Worm (Caenorhabditis elegans) whole organism, L4 larva: ENCODE results near the gene cyp-31A3.

Source experiments
- D1046.2 ChIP-seq: fragments of 200-800 bp; sonication (Bioruptor generic); IDR thresholded peaks from 2 replicates; pipeline ENCODE4 v1.3.6; 2022; ENCODE audit warnings: missing genetic modification characterization, missing compliant biosample characterization
- F10B5.3 ChIP-seq: sonication (generic microtip); optimal IDR thresholded peaks from 2 replicates; lab custom pipeline; 2016; ENCODE audit warnings: mild to moderate bottlenecking, missing genetic modification characterization, missing compliant biosample characterization
- F49E8.2 ChIP-seq: sonication (generic microtip); optimal IDR thresholded peaks from 2 replicates; lab custom pipeline; 2016; ENCODE audit warnings: missing compliant biosample characterization, mild to moderate bottlenecking, missing genetic modification characterization, borderline replicate concordance
- ZK337.2 ChIP-seq: fragments of 200-800 bp; sonication (Bioruptor generic); IDR thresholded peaks from 2 replicates; pipeline ENCODE4 v1.3.6; 2022; ENCODE audit warnings: missing genetic modification reagents, missing genetic modification characterization, missing compliant biosample characterization
- aha-1 ChIP-seq: fragments of 150-350 bp; peaks from one replicate; lab custom pipeline; 2014; ENCODE audit warnings: missing biosample characterization, missing genetic modification characterization
- aly-2 ChIP-seq: sonication (generic microtip); optimal IDR thresholded peaks from 2 replicates; lab custom pipeline; 2018; ENCODE audit warnings: missing biosample characterization, missing genetic modification characterization
- ceh-62 ChIP-seq: sonication (generic microtip); optimal IDR thresholded peaks from 2 replicates; lab custom pipeline; 2017; ENCODE audit warnings: missing biosample characterization, missing genetic modification characterization
- cey-2 ChIP-seq: sonication (generic microtip); optimal IDR thresholded peaks from 3 replicates; lab custom pipeline; 2017; ENCODE audit warnings: missing genetic modification characterization, mild to moderate bottlenecking, missing compliant biosample characterization, antibody characterized with exemption, borderline replicate concordance; ENCODE audit not compliant: insufficient read depth
- ctbp-1 ChIP-seq: fragments of 200-800 bp; sonication (Bioruptor generic); IDR thresholded peaks from 2 replicates; pipeline ENCODE4 v1.3.6; 2022; ENCODE audit warnings: missing genetic modification reagents, missing genetic modification characterization, missing compliant biosample characterization
- daf-16 ChIP-seq, 3 experiments: sonication (generic microtip); optimal IDR thresholded peaks; 2 replicates each; lab custom pipeline; 2016 to 2017; ENCODE audit warnings: missing genetic modification characterization in 3 of 3, missing genetic modification reagents in 3 of 3, mild to moderate bottlenecking in 2 of 3, missing compliant biosample characterization in 2 of 3, missing biosample characterization in 1 of 3, moderate library complexity in 1 of 3
- dmd-8 ChIP-seq: fragments of 200-800 bp; sonication (Bioruptor generic); IDR thresholded peaks from 2 replicates; pipeline ENCODE4 v1.3.6; 2022; ENCODE audit warnings: missing genetic modification characterization, missing compliant biosample characterization
- dpl-1 ChIP-seq: fragments of 150-350 bp; optimal IDR thresholded peaks from 2 replicates; lab custom pipeline; 2014; ENCODE audit warnings: missing biosample characterization, missing genetic modification reagents, missing genetic modification characterization
- duxl-1 ChIP-seq: sonication (generic microtip); optimal IDR thresholded peaks from 2 replicates; lab custom pipeline; 2016; ENCODE audit warnings: mild to moderate bottlenecking, missing genetic modification characterization, moderate library complexity, missing compliant biosample characterization; ENCODE audit not compliant: poor library complexity
- egl-27 ChIP-seq: sonication (generic microtip); optimal IDR thresholded peaks from 3 replicates; lab custom pipeline; 2017; ENCODE audit warnings: missing biosample characterization, missing genetic modification reagents, missing genetic modification characterization
- fos-1 ChIP-seq: fragments of 150-350 bp; optimal IDR thresholded peaks from 2 replicates; lab custom pipeline; 2014; ENCODE audit warnings: missing biosample characterization, missing genetic modification characterization
- hif-1 ChIP-seq, 2 experiments: sonication (generic microtip); optimal IDR thresholded peaks; 2 replicates each; lab custom pipeline; 2016 to 2017; ENCODE audit warnings: missing compliant biosample characterization in 2 of 2, missing genetic modification characterization in 2 of 2, missing genetic modification reagents in 2 of 2, missing genotype in 2 of 2, mild to moderate bottlenecking in 1 of 2
- hmg-1.1 ChIP-seq: fragments of 200-800 bp; sonication (Bioruptor generic); IDR thresholded peaks from 2 replicates; pipeline ENCODE4 v1.3.6; 2022; ENCODE audit warnings: missing genetic modification reagents, missing genetic modification characterization, missing compliant biosample characterization
- lin-15B ChIP-seq: fragments of 150-350 bp; sonication (generic microtip); optimal IDR thresholded peaks from 3 replicates; lab custom pipeline; 2014; ENCODE audit warnings: missing biosample characterization, missing genetic modification characterization
- lin-29 ChIP-seq: fragments of 200-800 bp; sonication (Bioruptor generic); IDR thresholded peaks from 2 replicates; pipeline ENCODE4 v1.3.6; 2022; ENCODE audit warnings: missing genetic modification reagents, missing genetic modification characterization, missing compliant biosample characterization
- lin-38 ChIP-seq: fragments of 200-800 bp; sonication (Bioruptor generic); IDR thresholded peaks from 2 replicates; pipeline ENCODE4 v1.3.6; 2022; ENCODE audit warnings: missing genetic modification reagents, missing genetic modification characterization, missing compliant biosample characterization
- lin-39 ChIP-seq: fragments of 150-350 bp; optimal IDR thresholded peaks from 2 replicates; lab custom pipeline; 2014; ENCODE audit warnings: missing biosample characterization, missing genetic modification reagents, missing genetic modification characterization
- lir-3 ChIP-seq: sonication (generic microtip); optimal IDR thresholded peaks from 2 replicates; lab custom pipeline; 2016; ENCODE audit warnings: mild to moderate bottlenecking, missing genetic modification characterization, missing compliant biosample characterization
- lsy-2 ChIP-seq, 2 experiments: fragments of 150-350 bp in 1 of 2; sonication (generic microtip) in 1 of 2; optimal IDR thresholded peaks; 2 replicates each; lab custom pipeline; 2014 to 2017; ENCODE audit warnings: missing biosample characterization in 2 of 2, missing genetic modification characterization in 2 of 2
- madf-5 ChIP-seq, 2 experiments: fragments of 200-800 bp; sonication (Bioruptor generic); IDR thresholded peaks; 2 replicates each; pipeline ENCODE4 v1.3.6; 2022; ENCODE audit warnings: missing compliant biosample characterization in 2 of 2, missing genetic modification characterization in 2 of 2
- madf-9 ChIP-seq: fragments of 200-800 bp; sonication (Bioruptor generic); conservative IDR thresholded peaks from 2 replicates; pipeline ENCODE4 v1.3.6; 2022; ENCODE audit warnings: missing genetic modification reagents, missing genetic modification characterization, missing compliant biosample characterization
- mdl-1 ChIP-seq, 2 experiments: fragments of 150-350 bp in 1 of 2; sonication (generic microtip) in 1 of 2; optimal IDR thresholded peaks; 2 replicates each; lab custom pipeline; 2014 to 2017; ENCODE audit warnings: missing biosample characterization in 2 of 2, missing genetic modification characterization in 2 of 2
- mdt-29 ChIP-seq: fragments of 200-800 bp; sonication (Bioruptor generic); IDR thresholded peaks from 2 replicates; pipeline ENCODE4 v1.3.6; 2022; ENCODE audit warnings: missing genetic modification reagents, missing genetic modification characterization, missing compliant biosample characterization
- mxl-2 ChIP-seq: fragments of 200-800 bp; sonication (Bioruptor generic); conservative IDR thresholded peaks from 2 replicates; pipeline ENCODE4 v1.3.6; 2022; ENCODE audit warnings: missing genetic modification reagents, missing genetic modification characterization, missing compliant biosample characterization
- nhr-10 ChIP-seq: fragments of 150-350 bp; optimal IDR thresholded peaks from 2 replicates; lab custom pipeline; 2014; ENCODE audit warnings: missing biosample characterization, missing genetic modification characterization
- nhr-111 ChIP-seq: fragments of 200-800 bp; sonication (Bioruptor generic); optimal IDR thresholded peaks from 2 replicates; lab custom pipeline; 2018; ENCODE audit warnings: mild to moderate bottlenecking, missing genetic modification characterization, missing compliant biosample characterization
- nhr-77 ChIP-seq: fragments of 150-350 bp; optimal IDR thresholded peaks from 2 replicates; lab custom pipeline; 2014; ENCODE audit warnings: missing biosample characterization, missing genetic modification characterization
- sdz-12 ChIP-seq: fragments of 200-800 bp; sonication (Bioruptor generic); optimal IDR thresholded peaks from 2 replicates; lab custom pipeline; 2018; ENCODE audit warnings: mild to moderate bottlenecking, missing genetic modification characterization, missing compliant biosample characterization
- snpc-1.2 ChIP-seq: fragments of 200-800 bp; sonication (Bioruptor generic); IDR thresholded peaks from 2 replicates; pipeline ENCODE4 v1.3.6; 2022; ENCODE audit warnings: missing genetic modification reagents, missing genetic modification characterization, missing compliant biosample characterization
- tag-97 ChIP-seq: fragments of 200-800 bp; sonication (Bioruptor generic); IDR thresholded peaks from 2 replicates; pipeline ENCODE4 v1.3.6; 2022; ENCODE audit warnings: missing genetic modification characterization, missing compliant biosample characterization
- tra-1 ChIP-seq: fragments of 200-800 bp; sonication (Bioruptor generic); IDR thresholded peaks from 2 replicates; pipeline ENCODE4 v1.3.6; 2022; ENCODE audit warnings: missing genetic modification reagents, missing genetic modification characterization, missing compliant biosample characterization
- unc-130 ChIP-seq: sonication (generic microtip); optimal IDR thresholded peaks from 2 replicates; lab custom pipeline; 2016; ENCODE audit warnings: missing genetic modification reagents, missing genetic modification characterization, missing compliant biosample characterization
- unc-62 ChIP-seq, 3 experiments: fragments of 150-350 bp in 1 of 3; sonication (generic microtip); optimal IDR thresholded peaks in 2 of 3; peaks in 1 of 3; 1 replicate in 1 of 3; 2 replicates in 2 of 3; lab custom pipeline; 2014 to 2017; ENCODE audit warnings: missing biosample characterization in 3 of 3, missing genetic modification characterization in 3 of 3, missing genetic modification reagents in 3 of 3, missing genotype in 1 of 3
- zag-1 ChIP-seq: fragments of 150-350 bp; optimal IDR thresholded peaks from 2 replicates; lab custom pipeline; 2014; ENCODE audit warnings: missing biosample characterization, missing genetic modification characterization
- zfp-2 ChIP-seq: sonication (generic microtip); optimal IDR thresholded peaks from 2 replicates; lab custom pipeline; 2016; ENCODE audit warnings: mild to moderate bottlenecking, missing genetic modification characterization, missing compliant biosample characterization
- ztf-11 ChIP-seq: fragments of 150-350 bp; optimal IDR thresholded peaks from 2 replicates; lab custom pipeline; 2014; ENCODE audit warnings: missing biosample characterization, missing genetic modification characterization
- ztf-7 ChIP-seq: fragments of 150-350 bp; optimal IDR thresholded peaks from 2 replicates; lab custom pipeline; 2014; ENCODE audit warnings: missing biosample characterization, missing genetic modification characterization

cyp-31A3 gene

DNA sequence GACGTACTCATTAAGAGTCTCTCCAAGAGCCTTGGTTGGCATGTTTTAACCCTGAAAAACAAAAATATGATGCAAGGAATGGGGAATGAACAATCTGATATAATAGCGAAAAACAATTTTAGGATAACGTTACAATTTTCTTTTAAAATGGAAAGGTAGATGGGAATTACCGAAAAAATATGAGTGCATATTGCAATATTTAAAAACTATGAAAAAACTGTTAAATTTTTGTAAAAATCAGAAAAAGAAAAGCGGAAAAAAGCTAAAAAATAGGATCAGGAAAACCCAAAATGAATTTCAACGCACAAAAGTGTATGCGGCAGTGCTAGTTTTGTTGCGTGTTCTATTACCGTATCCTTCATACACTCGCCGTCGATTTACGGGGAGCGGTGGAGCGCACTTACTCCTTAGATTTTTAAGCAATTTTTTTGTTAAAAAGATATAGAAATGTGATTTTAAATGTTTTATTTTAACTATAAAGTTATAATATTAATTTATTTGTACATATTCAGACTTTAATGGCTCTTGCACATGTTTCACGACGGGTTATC, 11.0 kb upstream of the cyp-31A3 start, which contains the start of the genes rpl-20 and Y17G9B.5 (continued):
- peak; percentile 96 for TF ChIP-seq ztf-7
- peak; percentile 96 for TF ChIP-seq F10B5.3 (tag; lab: Kevin White, UChicago)
- peak; percentile 53 for TF ChIP-seq egl-27 (tag; lab: Kevin White, UChicago)
- peak; percentile 99 for TF ChIP-seq ctbp-1 (GFP tag; lab: Robert Waterston, UW)
- TF ChIP-seq madf-5 (GFP tag; IDR thresholded peaks at IDR 0.05; lab: Robert Waterston, UW), result peak; percentile 96 to 99
- peak; percentile 94 for TF ChIP-seq mxl-2 (GFP tag; lab: Robert Waterston, UW)
- TF ChIP-seq aly-2 (tag; lab: Kevin White, UChicago), result peak; percentile 2
- peak; percentile 93 for TF ChIP-seq ZK337.2 (GFP tag; lab: Robert Waterston, UW)
- TF ChIP-seq dpl-1, result peak; percentile 99
- TF ChIP-seq lir-3 (tag; lab: Kevin White, UChicago), result peak; percentile 89
- TF ChIP-seq nhr-111 (GFP tag; lab: Kevin White, UChicago), result peak; percentile 88
- peak; percentile 97 for TF ChIP-seq sdz-12 (GFP tag; lab: Kevin White, UChicago)
- TF ChIP-seq aha-1, result peak; percentile 99
- peak; percentile 88 for TF ChIP-seq zag-1
- peak; percentile 94 for TF ChIP-seq fos-1 (tag; lab: Kevin White, UChicago)
- peak; percentile 97 for TF ChIP-seq D1046.2 (GFP tag; lab: Robert Waterston, UW)
- TF ChIP-seq zfp-2 (tag; lab: Kevin White, UChicago), result peak; percentile 94
- TF ChIP-seq dmd-8 (GFP tag; lab: Robert Waterston, UW), result peak; percentile 46; the same call in 1 of the 2 replicates
- TF ChIP-seq lin-39 (tag; lab: Kevin White, UChicago), result peak; percentile 91
- TF ChIP-seq lsy-2 (tag; optimal IDR thresholded peaks at IDR 0.05; lab: Kevin White, UChicago), result peak; percentile 100
- peak; percentile 99 for TF ChIP-seq tra-1 (GFP tag; lab: Robert Waterston, UW)
- TF ChIP-seq daf-16 (GFP tag; optimal IDR thresholded peaks at IDR 0.05; lab: Kevin White, UChicago), result peak; percentile 95 to 98
- peak; percentile 97 for TF ChIP-seq daf-16 (tag; optimal IDR thresholded peaks at IDR 0.05; lab: Kevin White, UChicago)

DNA sequence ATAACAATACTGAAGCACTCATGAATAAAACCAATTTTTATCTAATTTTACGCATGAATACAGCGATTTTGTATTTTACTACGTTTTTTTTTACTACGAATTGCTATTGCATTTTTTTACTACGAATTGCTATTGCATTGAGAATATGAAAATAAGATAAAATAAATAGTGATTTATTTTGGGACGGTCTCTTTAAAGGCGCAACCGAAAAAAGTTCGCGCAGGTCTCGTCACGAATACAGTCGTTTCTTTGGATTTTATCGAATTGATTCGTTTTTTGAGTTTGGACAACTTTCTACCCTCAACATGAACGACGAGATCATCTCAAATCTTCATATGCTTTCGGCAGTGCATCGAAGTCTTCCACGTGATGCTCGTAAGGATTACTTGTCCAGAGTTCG, 9.0 kb upstream of the cyp-31A3 start, which contains the start of gene Y17G9B.4:
TSS of gene Y17G9B.4 (plus strand) at position 306 of the 400 bp plus-strand sequence.
- TF ChIP-seq unc-130 (GFP tag; lab: Kevin White, UChicago) (peak; percentile 9), snpc-1.2 (peak; percentile 56; the same call in 1 of the 2 replicates), madf-5 (GFP tag; IDR thresholded peaks at IDR 0.05; lab: Robert Waterston, UW) (no peak)

DNA sequence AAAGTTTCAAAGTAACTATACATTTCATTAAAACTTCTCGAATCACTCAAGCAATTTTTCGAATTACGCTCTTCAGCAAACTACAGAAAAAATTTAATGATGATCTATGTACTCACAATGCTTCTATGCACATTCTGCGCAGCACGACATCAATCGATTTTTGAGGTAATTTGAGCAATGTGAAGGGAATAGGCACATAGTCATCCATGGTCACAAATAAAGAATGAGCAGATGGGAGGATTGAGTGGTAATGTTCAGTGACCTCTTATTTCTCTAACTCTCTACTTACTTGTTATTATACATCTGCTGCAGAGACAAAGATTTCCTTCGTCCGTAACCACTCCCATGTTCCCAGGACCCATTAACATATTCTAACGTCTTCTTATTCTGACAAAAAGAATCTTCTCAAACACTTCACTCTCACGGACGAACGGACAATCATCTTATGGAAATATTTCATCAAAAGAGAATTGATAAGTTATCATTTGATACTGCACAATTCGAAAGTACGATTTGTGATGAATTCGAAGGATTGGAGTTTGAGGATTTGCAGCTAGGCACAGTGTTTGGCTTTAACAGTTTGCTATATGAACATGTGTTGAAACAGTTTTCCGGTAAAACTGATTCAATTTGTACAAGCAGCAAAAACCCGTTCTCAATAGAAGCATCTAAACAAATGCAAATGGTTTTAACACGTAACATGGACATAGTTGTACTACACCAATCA, 4.8 kb upstream of the cyp-31A3 start, which contains the start of the genes fbxb-77 and Y17G9B.11:
TSS of gene fbxb-77 (minus strand) at position 229 of the 727 bp plus-strand sequence.
TSS of gene Y17G9B.11 (plus strand) at position 677 of the 727 bp plus-strand sequence.
- TF ChIP-seq aha-1 (peak; percentile 90), unc-62 (GFP tag; optimal IDR thresholded peaks at IDR 0.05 in 1 of 2; lab: Kevin White, UChicago) (peak in 1 of 2 experiments; percentile 32), unc-62 (tag; optimal IDR thresholded peaks at IDR 0.05; lab: Kevin White, UChicago) (no peak), tag-97 (GFP tag; lab: Robert Waterston, UW) (no peak)

DNA sequence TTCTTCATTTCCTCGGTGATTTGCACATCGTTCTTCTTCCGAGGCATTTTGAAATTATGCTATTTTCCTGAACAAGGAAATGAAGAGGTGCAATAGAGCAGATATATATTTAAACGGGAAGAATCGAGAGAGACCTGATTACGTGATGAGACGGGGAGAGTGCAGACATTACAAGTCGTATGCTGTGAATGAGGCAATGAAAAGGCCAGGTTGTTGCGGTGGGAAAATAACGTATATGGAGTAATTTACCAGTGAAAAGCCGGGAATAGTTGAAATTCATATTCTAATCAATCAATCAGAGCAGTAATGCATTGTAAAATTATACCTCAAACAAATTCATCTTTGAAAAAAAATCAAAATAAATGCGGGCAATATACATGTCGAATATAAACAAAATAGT, 2.2 kb upstream of the cyp-31A3 start, which contains the start of gene Y17G9B.8:
TSS of gene Y17G9B.8 (minus strand) at position 182 of the 400 bp plus-strand sequence.
- TF ChIP-seq lin-29 (GFP tag; lab: Robert Waterston, UW) (no peak), mdt-29 (no peak), zfp-2 (tag; lab: Kevin White, UChicago) (no peak), lin-38 (peak; percentile 45), duxl-1 (tag; lab: Kevin White, UChicago) (no peak), madf-9 (GFP tag; lab: Robert Waterston, UW) (no peak), sdz-12 (GFP tag; lab: Kevin White, UChicago) (no peak), hmg-1.1 (no peak), tra-1 (GFP tag; lab: Robert Waterston, UW) (no peak), lin-15B (tag; lab: Kevin White, UChicago) (no peak), F49E8.2 (tag; lab: Kevin White, UChicago) (peak; percentile 27), hif-1 (tag; optimal IDR thresholded peaks at IDR 0.05; lab: Kevin White, UChicago) (no peak), ztf-11 (tag; lab: Kevin White, UChicago) (no peak), mdl-1 (tag; optimal IDR thresholded peaks at IDR 0.05; lab: Kevin White, UChicago) (no peak), cey-2 (tag; lab: Kevin White, UChicago) (no peak), nhr-111 (GFP tag; lab: Kevin White, UChicago) (no peak), D1046.2 (GFP tag; lab: Robert Waterston, UW) (no peak), nhr-77 (tag; lab: Kevin White, UChicago) (no peak), unc-62 (GFP tag; optimal IDR thresholded peaks at IDR 0.05 in 1 of 2; lab: Kevin White, UChicago) (peak in 1 of 2 experiments; percentile 73), unc-62 (tag; optimal IDR thresholded peaks at IDR 0.05; lab: Kevin White, UChicago) (no peak), nhr-10 (tag; lab: Kevin White, UChicago) (no peak), ceh-62 (tag; lab: Kevin White, UChicago) (no peak)
